Worm (Caenorhabditis elegans): ENCODE results near the gene mix-1.
A peak's percentile ranks its signal among the peaks of the same experiment; 100 is the strongest.

The mix-1 gene

DNA sequence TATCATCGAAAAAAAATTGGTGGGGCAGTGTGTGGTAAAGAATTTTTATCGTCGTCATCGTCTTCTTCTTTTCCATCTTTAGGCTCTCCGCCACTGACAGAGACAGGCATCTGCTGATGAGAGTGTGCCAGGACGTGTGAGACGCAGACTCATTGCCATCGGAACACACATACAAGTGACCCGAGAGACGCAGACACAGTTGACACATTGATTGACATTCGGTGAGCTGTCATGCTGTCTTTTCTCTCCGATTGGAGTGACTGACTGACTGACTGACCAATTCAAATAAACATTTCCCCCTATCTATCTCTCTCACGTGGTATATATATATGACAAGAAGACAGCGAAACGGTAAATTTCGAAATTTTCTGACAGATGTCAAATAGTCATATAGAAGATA, 27.1 kb downstream of the mix-1 start:
- TF ChIP-seq fax-1 (tag; optimal IDR thresholded peaks at IDR 0.05): no peak
- TF ChIP-seq ceh-34 (tag; optimal IDR thresholded peaks at IDR 0.05): no peak
- no peak for TF ChIP-seq ceh-19 (GFP tag; optimal IDR thresholded peaks at IDR 0.05)
- no peak for TF ChIP-seq fkh-10 (GFP tag; optimal IDR thresholded peaks at IDR 0.05)
- TF ChIP-seq ceh-45 (GFP tag; IDR thresholded peaks at IDR 0.05): no peak
- no peak for TF ChIP-seq C38D4.7 (GFP tag; optimal IDR thresholded peaks at IDR 0.05)
- TF ChIP-seq pax-1 (tag; optimal IDR thresholded peaks at IDR 0.05): no peak
- TF ChIP-seq unc-55 (GFP tag; optimal IDR thresholded peaks at IDR 0.05): peak; percentile 100
- no peak for TF ChIP-seq hlh-8 (tag; optimal IDR thresholded peaks at IDR 0.05)
- no peak for TF ChIP-seq dmd-4 (tag; optimal IDR thresholded peaks at IDR 0.05; ENCODE audit: borderline replicate concordance)
- no peak for TF ChIP-seq ama-1 (optimal IDR thresholded peaks at IDR 0.05)
- TF ChIP-seq ceh-18 (tag; optimal IDR thresholded peaks at IDR 0.05): peak; percentile 54
- TF ChIP-seq nfya-1 (tag; optimal IDR thresholded peaks at IDR 0.05): peak; percentile 41
- no peak for TF ChIP-seq pag-3 (tag; optimal IDR thresholded peaks at IDR 0.05; ENCODE audit: borderline replicate concordance)
- no peak for TF ChIP-seq madf-2 (tag; optimal IDR thresholded peaks at IDR 0.05)
- no peak for TF ChIP-seq ceh-24 (tag; optimal IDR thresholded peaks at IDR 0.05)
- TF ChIP-seq ref-2 (tag; optimal IDR thresholded peaks at IDR 0.05): peak; percentile 31
- TF ChIP-seq tbx-7 (tag; optimal IDR thresholded peaks at IDR 0.05): no peak
- peak; percentile 68 for TF ChIP-seq hlh-30 (tag; optimal IDR thresholded peaks at IDR 0.05; ENCODE audit: insufficient read depth)
- no peak for TF ChIP-seq C08G9.2 (tag; optimal IDR thresholded peaks at IDR 0.05)
- no peak for TF ChIP-seq ttx-3 (tag; optimal IDR thresholded peaks at IDR 0.05)

DNA sequence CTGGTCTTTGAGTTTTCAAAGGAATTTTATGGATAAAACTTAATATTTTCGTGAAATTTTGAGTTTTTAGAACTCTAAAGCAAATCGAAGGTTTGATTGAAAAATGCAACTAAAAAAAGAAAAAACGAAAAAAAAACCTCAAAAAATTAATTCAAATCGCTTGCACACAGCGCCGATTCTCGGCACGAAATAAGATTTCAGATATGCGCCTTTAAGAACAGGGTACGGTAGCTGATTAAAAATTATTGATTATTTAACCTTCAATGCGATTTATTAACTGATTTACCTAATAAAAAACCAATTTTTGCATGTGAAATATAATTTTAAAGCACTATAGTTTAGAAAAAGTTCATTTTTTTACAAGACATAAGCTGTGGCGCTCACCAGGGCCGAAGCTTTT, 28.8 kb downstream of the mix-1 start:
- no peak for TF ChIP-seq Y22D7AL.16 (tag; optimal IDR thresholded peaks at IDR 0.05)
- TF ChIP-seq unc-86 (tag; optimal IDR thresholded peaks at IDR 0.05): no peak
- TF ChIP-seq K02D7.2 (tag; optimal IDR thresholded peaks at IDR 0.05): no peak
- TF ChIP-seq nfya-1 (tag; optimal IDR thresholded peaks at IDR 0.05): no peak
- TF ChIP-seq ama-1 (optimal IDR thresholded peaks at IDR 0.05): no peak
- no peak for TF ChIP-seq pros-1 (tag; optimal IDR thresholded peaks at IDR 0.05)
- TF ChIP-seq fkh-6 (tag; optimal IDR thresholded peaks at IDR 0.05): no peak
- no peak for TF ChIP-seq ceh-48 (tag; optimal IDR thresholded peaks at IDR 0.05)
- TF ChIP-seq C38D4.7 (GFP tag; optimal IDR thresholded peaks at IDR 0.05): no peak
- no peak for TF ChIP-seq K09A11.1 (tag; optimal IDR thresholded peaks at IDR 0.05; ENCODE audit: insufficient read depth)
- TF ChIP-seq ceh-34 (tag; optimal IDR thresholded peaks at IDR 0.05): no peak

DNA sequence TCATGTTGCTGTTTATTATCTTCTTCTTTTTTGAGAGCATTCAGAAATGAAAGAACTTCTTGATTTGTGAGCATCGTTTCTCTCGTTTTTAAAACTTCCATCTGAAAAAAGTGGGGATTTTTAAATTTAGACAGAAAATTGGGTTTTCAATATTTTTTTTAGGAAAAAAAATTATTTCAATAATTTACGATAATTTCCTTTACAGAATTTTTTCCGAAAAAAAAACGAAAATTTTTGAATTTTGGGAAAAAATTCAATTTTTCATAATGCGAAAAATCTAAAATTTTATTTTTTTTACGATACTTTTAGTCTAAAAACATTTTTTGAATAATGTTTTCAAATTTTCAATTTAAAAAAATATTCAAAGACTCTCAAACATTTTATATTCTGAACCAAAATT, 33.0 kb downstream of the mix-1 start, which contains the start of gene M106.7:
M106.7 (minus strand) TSS at position 101 of the 400 bp plus-strand sequence.
- TF ChIP-seq lim-6 (tag; optimal IDR thresholded peaks at IDR 0.05): no peak
- TF ChIP-seq F13H6.1 (tag; optimal IDR thresholded peaks at IDR 0.05): no peak
- no peak for TF ChIP-seq dmd-4 (tag; optimal IDR thresholded peaks at IDR 0.05; ENCODE audit: borderline replicate concordance)
- no peak for TF ChIP-seq elt-2 (tag; optimal IDR thresholded peaks at IDR 0.05)
- no peak for TF ChIP-seq sdc-2 (tag; optimal IDR thresholded peaks at IDR 0.05)
- no peak for TF ChIP-seq hlh-8 (tag; optimal IDR thresholded peaks at IDR 0.05)
- TF ChIP-seq Y22D7AL.16 (tag; optimal IDR thresholded peaks at IDR 0.05): no peak
- TF ChIP-seq ref-2 (tag; optimal IDR thresholded peaks at IDR 0.05): no peak
- TF ChIP-seq C08G9.2 (tag; optimal IDR thresholded peaks at IDR 0.05): no peak
- no peak for TF ChIP-seq ceh-30 (tag; optimal IDR thresholded peaks at IDR 0.05)
- no peak for TF ChIP-seq pha-2 (tag; optimal IDR thresholded peaks at IDR 0.05)
- TF ChIP-seq hlh-13 (GFP tag; optimal IDR thresholded peaks at IDR 0.05): no peak
- no peak for TF ChIP-seq sox-4 (tag; optimal IDR thresholded peaks at IDR 0.05)
- TF ChIP-seq nhr-11 (tag; optimal IDR thresholded peaks at IDR 0.05): no peak
- TF ChIP-seq pros-1 (tag; optimal IDR thresholded peaks at IDR 0.05): no peak

DNA sequence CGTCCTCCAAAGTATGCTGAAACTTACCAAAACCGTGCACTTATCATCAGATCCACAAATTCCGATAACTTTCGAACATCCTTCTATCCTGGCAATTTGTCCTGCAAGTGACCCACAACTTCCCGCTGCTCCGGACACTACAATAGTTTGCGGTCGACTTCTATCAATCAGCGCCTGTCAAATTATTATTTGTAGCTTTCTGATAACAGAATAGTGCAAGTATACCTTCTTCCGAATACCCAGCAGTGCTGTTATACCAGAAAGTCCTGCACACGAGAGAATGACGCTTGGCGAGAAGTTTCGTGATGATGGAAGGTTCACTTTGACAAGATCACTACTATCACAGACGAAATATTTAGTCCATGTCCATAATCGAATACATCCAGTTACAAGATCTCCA, 35.3 kb downstream of the mix-1 start:
- no peak for TF ChIP-seq ttx-3 (tag; optimal IDR thresholded peaks at IDR 0.05)
- TF ChIP-seq nfya-1 (tag; optimal IDR thresholded peaks at IDR 0.05): no peak
- no peak for TF ChIP-seq F13H6.1 (tag; optimal IDR thresholded peaks at IDR 0.05)
- no peak for TF ChIP-seq ceh-9 (tag; optimal IDR thresholded peaks at IDR 0.05)
- no peak for TF ChIP-seq ceh-2 (tag; optimal IDR thresholded peaks at IDR 0.05)
- no peak for TF ChIP-seq fkh-6 (tag; optimal IDR thresholded peaks at IDR 0.05)
- TF ChIP-seq sox-4 (tag; optimal IDR thresholded peaks at IDR 0.05): no peak
- no peak for TF ChIP-seq elt-2 (tag; optimal IDR thresholded peaks at IDR 0.05)
- TF ChIP-seq elt-4 (tag; optimal IDR thresholded peaks at IDR 0.05): no peak
- TF ChIP-seq zip-5 (tag; optimal IDR thresholded peaks at IDR 0.05): no peak
- no peak for TF ChIP-seq hlh-15 (tag; optimal IDR thresholded peaks at IDR 0.05)
- no peak for TF ChIP-seq unc-42 (tag; optimal IDR thresholded peaks at IDR 0.05)
